Worm (Caenorhabditis elegans) whole organism, young adult: ENCODE results near the gene C25F9.9.

Experiments used
- B0035.1 ChIP-seq: sonication (generic microtip); optimal IDR thresholded peaks from 2 replicates; lab custom pipeline; 2016; ENCODE audit warnings: missing genetic modification characterization, mild to moderate bottlenecking, missing compliant biosample characterization, missing genotype, missing genetic modification reagents
- B0336.3 ChIP-seq: fragments of 200-800 bp; sonication (Bioruptor generic); IDR thresholded peaks from 2 replicates; pipeline ENCODE4 v1.3.6; 2022; ENCODE audit warnings: missing genetic modification characterization, missing compliant biosample characterization
- C17E4.6 ChIP-seq: fragments of 200-800 bp; sonication (Bioruptor generic); IDR thresholded peaks from 2 replicates; pipeline ENCODE4 v1.3.6; 2022; ENCODE audit warnings: missing genetic modification reagents, missing genetic modification characterization, missing compliant biosample characterization
- F37B4.10 ChIP-seq: fragments of 200-800 bp; sonication (Bioruptor generic); IDR thresholded peaks from 2 replicates; pipeline ENCODE4 v1.3.6; 2022; ENCODE audit warnings: missing genetic modification characterization, missing compliant biosample characterization
- F52B5.7 ChIP-seq: sonication (generic microtip); optimal IDR thresholded peaks from 2 replicates; lab custom pipeline; 2016; ENCODE audit warnings: mild to moderate bottlenecking, missing genetic modification characterization, missing compliant biosample characterization
- K12H6.12 ChIP-seq: fragments of 200-800 bp; sonication (Bioruptor generic); optimal IDR thresholded peaks from 2 replicates; lab custom pipeline; 2018; ENCODE audit warnings: mild to moderate bottlenecking, missing genetic modification characterization, missing compliant biosample characterization
- T26A5.8 ChIP-seq: sonication (generic microtip); optimal IDR thresholded peaks from 2 replicates; lab custom pipeline; 2016; ENCODE audit warnings: missing genetic modification characterization, missing compliant biosample characterization
- Y95B8A.8 ChIP-seq: fragments of 200-800 bp; sonication (Bioruptor generic); IDR thresholded peaks from 2 replicates; pipeline ENCODE4 v1.3.6; 2022; ENCODE audit warnings: missing genetic modification reagents, missing genetic modification characterization, missing compliant biosample characterization
- ama-1 ChIP-seq, 3 experiments: fragments of 150-350 bp in 1 of 3; sonication (generic microtip) in 2 of 3; optimal IDR thresholded peaks; 2 replicates each; lab custom pipeline; 2014 to 2018; ENCODE audit warnings: missing biosample characterization in 2 of 3, missing genetic modification characterization in 2 of 3, missing genetic modification reagents in 2 of 3
- aptf-2 ChIP-seq: fragments of 200-800 bp; sonication (Bioruptor generic); conservative IDR thresholded peaks from 2 replicates; pipeline ENCODE4 v1.3.6; 2022; ENCODE audit warnings: missing genetic modification reagents, missing genetic modification characterization, missing compliant biosample characterization
- atf-7 ChIP-seq: sonication (generic microtip); optimal IDR thresholded peaks from 2 replicates; lab custom pipeline; 2017; ENCODE audit warnings: mild to moderate bottlenecking, missing genetic modification characterization, missing compliant biosample characterization
- athp-1 ChIP-seq: sonication (generic microtip); optimal IDR thresholded peaks from 2 replicates; lab custom pipeline; 2017; ENCODE audit warnings: mild to moderate bottlenecking, missing genetic modification characterization, missing compliant biosample characterization
- attf-5 ChIP-seq: fragments of 200-800 bp; sonication (Bioruptor generic); optimal IDR thresholded peaks from 2 replicates; lab custom pipeline; 2018; ENCODE audit warnings: mild to moderate bottlenecking, missing genetic modification characterization, missing compliant biosample characterization
- attf-6 ChIP-seq: fragments of 200-800 bp; sonication (Bioruptor generic); IDR thresholded peaks from 2 replicates; pipeline ENCODE4 v1.3.6; 2022; ENCODE audit warnings: missing genetic modification reagents, missing genetic modification characterization, missing compliant biosample characterization
- ccch-3 ChIP-seq: fragments of 200-800 bp; sonication (Bioruptor generic); optimal IDR thresholded peaks from 2 replicates; lab custom pipeline; 2018; ENCODE audit warnings: mild to moderate bottlenecking, missing genetic modification characterization, missing compliant biosample characterization
- cebp-2 ChIP-seq: fragments of 200-800 bp; sonication (Bioruptor generic); IDR thresholded peaks from 2 replicates; pipeline ENCODE4 v1.3.6; 2022; ENCODE audit warnings: missing genetic modification characterization, missing compliant biosample characterization
- ceh-100 ChIP-seq: fragments of 200-800 bp; sonication (Bioruptor generic); IDR thresholded peaks from 2 replicates; pipeline ENCODE4 v1.3.6; 2022; ENCODE audit warnings: missing genetic modification reagents, missing genetic modification characterization, missing compliant biosample characterization
- ceh-40 ChIP-seq: fragments of 200-800 bp; sonication (Bioruptor generic); IDR thresholded peaks from 2 replicates; pipeline ENCODE4 v1.3.6; 2022; ENCODE audit warnings: missing genetic modification characterization, missing compliant biosample characterization
- dox-1 ChIP-seq: fragments of 200-800 bp; sonication (Bioruptor generic); IDR thresholded peaks from 2 replicates; pipeline ENCODE4 v1.3.6; 2022; ENCODE audit warnings: missing genetic modification reagents, missing genetic modification characterization, missing compliant biosample characterization
- dpff-1 ChIP-seq: sonication (generic microtip); optimal IDR thresholded peaks from 2 replicates; lab custom pipeline; 2017; ENCODE audit warnings: mild to moderate bottlenecking, missing genetic modification characterization, missing compliant biosample characterization
- efl-1 ChIP-seq: fragments of 150-350 bp; optimal IDR thresholded peaks from 2 replicates; lab custom pipeline; 2014; ENCODE audit warnings: missing biosample characterization, missing genetic modification reagents, missing genetic modification characterization
- egl-44 ChIP-seq: fragments of 200-800 bp; sonication (Bioruptor generic); IDR thresholded peaks from 2 replicates; pipeline ENCODE4 v1.3.6; 2022; ENCODE audit warnings: missing genetic modification reagents, missing genetic modification characterization, missing compliant biosample characterization
- ekl-4 ChIP-seq: fragments of 200-800 bp; sonication (Bioruptor generic); IDR thresholded peaks from 2 replicates; pipeline ENCODE4 v1.3.6; 2022; ENCODE audit warnings: missing genetic modification reagents, missing genetic modification characterization, missing compliant biosample characterization
- ets-4 ChIP-seq: fragments of 200-800 bp; sonication (Bioruptor generic); optimal IDR thresholded peaks from 2 replicates; lab custom pipeline; 2018; ENCODE audit warnings: mild to moderate bottlenecking, missing genetic modification characterization, missing compliant biosample characterization
- fkh-3 ChIP-seq: sonication (generic microtip); optimal IDR thresholded peaks from 2 replicates; lab custom pipeline; 2016; ENCODE audit warnings: mild to moderate bottlenecking, missing genetic modification characterization, missing compliant biosample characterization
- him-1 ChIP-seq: sonication (generic microtip); optimal IDR thresholded peaks from 2 replicates; lab custom pipeline; 2016; ENCODE audit warnings: missing genotype, missing genetic modification reagents, missing genetic modification characterization, missing compliant biosample characterization
- hmg-20 ChIP-seq: fragments of 200-800 bp; sonication (Bioruptor generic); IDR thresholded peaks from 2 replicates; pipeline ENCODE4 v1.3.6; 2022; ENCODE audit warnings: missing genetic modification reagents, missing genetic modification characterization, missing compliant biosample characterization
- hrde-1 ChIP-seq: sonication (generic microtip); optimal IDR thresholded peaks from 2 replicates; lab custom pipeline; 2016; ENCODE audit warnings: missing genetic modification characterization, mild to moderate bottlenecking, missing compliant biosample characterization, moderate library complexity, missing genotype, missing genetic modification reagents, borderline replicate concordance
- let-526 ChIP-seq: fragments of 200-800 bp; sonication (Bioruptor generic); IDR thresholded peaks from 2 replicates; pipeline ENCODE4 v1.3.6; 2022; ENCODE audit warnings: missing genetic modification reagents, missing genetic modification characterization, missing compliant biosample characterization
- lin-26 ChIP-seq: fragments of 200-800 bp; sonication (Bioruptor generic); IDR thresholded peaks from 2 replicates; pipeline ENCODE4 v1.3.6; 2022; ENCODE audit warnings: missing genetic modification reagents, missing genetic modification characterization, missing compliant biosample characterization
- lin-40 ChIP-seq: sonication (generic microtip); optimal IDR thresholded peaks from 2 replicates; lab custom pipeline; 2016; ENCODE audit warnings: missing genetic modification characterization, mild to moderate bottlenecking, missing compliant biosample characterization, missing genotype, missing genetic modification reagents
- madf-6 ChIP-seq: fragments of 200-800 bp; sonication (Bioruptor generic); IDR thresholded peaks from 2 replicates; pipeline ENCODE4 v1.3.6; 2022; ENCODE audit warnings: missing genetic modification reagents, missing genetic modification characterization, missing compliant biosample characterization
- mcd-1 ChIP-seq: fragments of 200-800 bp; sonication (Bioruptor generic); IDR thresholded peaks from 2 replicates; pipeline ENCODE4 v1.3.6; 2022; ENCODE audit warnings: missing genetic modification reagents, missing genetic modification characterization, missing compliant biosample characterization
- mes-4 ChIP-seq: sonication (generic microtip); optimal IDR thresholded peaks from 2 replicates; lab custom pipeline; 2016; ENCODE audit warnings: missing genotype, missing genetic modification characterization, missing compliant biosample characterization
- mxl-1 ChIP-seq: sonication (generic microtip); optimal IDR thresholded peaks from 2 replicates; lab custom pipeline; 2016; ENCODE audit warnings: missing genetic modification characterization, missing compliant biosample characterization
- nhr-120 ChIP-seq: fragments of 200-800 bp; sonication (Bioruptor generic); IDR thresholded peaks from 2 replicates; pipeline ENCODE4 v1.3.6; 2022; ENCODE audit warnings: missing genetic modification characterization, missing compliant biosample characterization
- nhr-80 ChIP-seq: sonication (generic microtip); optimal IDR thresholded peaks from 2 replicates; lab custom pipeline; 2016; ENCODE audit warnings: missing genetic modification characterization, missing compliant biosample characterization
- rcor-1 ChIP-seq: fragments of 200-800 bp; sonication (Bioruptor generic); IDR thresholded peaks from 2 replicates; pipeline ENCODE4 v1.3.6; 2022; ENCODE audit warnings: missing genetic modification reagents, missing genetic modification characterization, missing compliant biosample characterization
- rpc-1 ChIP-seq, 2 experiments: fragments of 150-350 bp in 1 of 2; sonication (generic microtip) in 1 of 2; optimal IDR thresholded peaks; 2 replicates each; lab custom pipeline; 2014 to 2018; ENCODE audit warnings: missing biosample characterization in 1 of 2, missing genetic modification characterization in 1 of 2, missing genetic modification reagents in 1 of 2, missing genotype in 1 of 2
- sea-2 ChIP-seq: fragments of 200-800 bp; sonication (Bioruptor generic); IDR thresholded peaks from 2 replicates; pipeline ENCODE4 v1.3.6; 2022; ENCODE audit warnings: missing genetic modification characterization, missing compliant biosample characterization
- sptf-2 ChIP-seq: fragments of 200-800 bp; sonication (Bioruptor generic); optimal IDR thresholded peaks from 2 replicates; lab custom pipeline; 2018; ENCODE audit warnings: mild to moderate bottlenecking, missing genetic modification characterization, missing compliant biosample characterization
- unc-130 ChIP-seq: sonication (generic microtip); optimal IDR thresholded peaks from 2 replicates; lab custom pipeline; 2016; ENCODE audit warnings: missing genetic modification reagents, missing genetic modification characterization, missing compliant biosample characterization
- unc-62 ChIP-seq: fragments of 150-350 bp; optimal IDR thresholded peaks from 2 replicates; lab custom pipeline; 2014; ENCODE audit warnings: missing biosample characterization, missing genetic modification reagents, missing genetic modification characterization
- zfh-2 ChIP-seq: fragments of 200-800 bp; sonication (Bioruptor generic); conservative IDR thresholded peaks from 2 replicates; pipeline ENCODE4 v1.3.6; 2022; ENCODE audit warnings: missing genetic modification reagents, missing genetic modification characterization, missing compliant biosample characterization
- zim-3 ChIP-seq: sonication (generic microtip); optimal IDR thresholded peaks from 2 replicates; lab custom pipeline; 2017; ENCODE audit warnings: mild to moderate bottlenecking, missing genetic modification characterization, moderate library complexity, missing compliant biosample characterization
- ztf-18 ChIP-seq: sonication (generic microtip); optimal IDR thresholded peaks from 2 replicates; lab custom pipeline; 2016; ENCODE audit warnings: missing genotype, mild to moderate bottlenecking, missing genetic modification characterization, missing compliant biosample characterization
- ztf-28 ChIP-seq: fragments of 200-800 bp; sonication (Bioruptor generic); IDR thresholded peaks from 2 replicates; pipeline ENCODE4 v1.3.6; 2022; ENCODE audit warnings: missing genetic modification reagents, missing genetic modification characterization, missing compliant biosample characterization

The C25F9.9 gene

DNA sequence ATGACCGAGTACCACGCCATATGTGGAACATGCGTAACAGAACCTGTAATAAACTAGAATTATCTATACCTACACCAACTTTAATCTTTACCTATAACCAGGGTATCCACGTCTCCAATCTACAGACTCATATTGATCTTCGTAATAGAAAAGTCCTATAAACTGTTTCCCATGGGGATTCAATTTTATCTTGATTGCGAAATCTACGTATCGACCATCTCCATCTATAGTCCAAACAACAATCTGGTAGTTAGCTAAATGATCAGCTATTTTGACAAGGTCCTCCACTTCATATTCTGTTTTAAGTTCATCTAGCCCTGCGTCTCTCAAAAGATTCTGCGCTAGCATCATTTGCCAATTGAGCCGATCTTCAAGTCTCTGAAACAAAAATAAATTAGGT, 13.2 kb downstream of the C25F9.9 start:
- TF ChIP-seq fkh-3 (tag; lab: Kevin White, UChicago): no peak
- TF ChIP-seq sptf-2 (GFP tag; lab: Kevin White, UChicago): no peak
- no peak for TF ChIP-seq ama-1 (optimal IDR thresholded peaks at IDR 0.05; lab: Kevin White, UChicago)
- no peak for TF ChIP-seq ama-1 (GFP tag; optimal IDR thresholded peaks at IDR 0.05; lab: Kevin White, UChicago)
- no peak for TF ChIP-seq mes-4 (tag; lab: Kevin White, UChicago)
- no peak for TF ChIP-seq lin-26 (GFP tag; lab: Robert Waterston, UW)
- no peak for TF ChIP-seq hmg-20

DNA sequence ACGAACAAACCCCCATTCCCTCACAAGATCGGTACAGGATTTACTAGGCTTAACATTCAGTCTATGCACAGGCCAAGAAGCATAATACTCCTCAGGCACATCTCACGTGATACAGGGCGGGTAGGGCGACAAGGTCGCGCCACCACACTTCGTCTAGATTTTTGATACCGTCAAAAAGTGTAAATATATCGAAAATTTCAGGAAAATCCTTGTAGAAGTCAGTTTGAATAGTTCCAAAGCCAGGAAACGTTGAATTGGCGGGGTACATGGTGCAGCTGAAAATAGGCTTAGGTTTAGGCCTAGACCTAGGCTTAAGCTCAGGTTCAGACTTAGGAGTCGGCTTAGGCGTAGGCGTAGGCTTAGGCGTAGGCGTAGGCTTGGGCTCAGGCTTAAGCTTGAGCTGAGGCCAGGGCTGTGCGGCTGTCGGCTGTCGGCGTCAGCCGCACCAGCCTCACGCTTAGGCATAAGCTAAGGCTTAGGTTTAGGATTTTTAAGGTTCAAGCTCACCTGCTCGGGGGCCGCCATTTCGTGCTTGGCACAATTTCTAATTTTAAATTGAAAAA, 14.0 kb downstream of the C25F9.9 start:
- TF ChIP-seq madf-6 (GFP tag; lab: Robert Waterston, UW): no peak
- TF ChIP-seq C17E4.6: 0 out of 2 replicates have a peak, but pooled peaks have one; percentile 10
- TF ChIP-seq B0035.1 (tag; lab: Kevin White, UChicago): no peak
- no peak; the same call in 1 of the 2 replicates for TF ChIP-seq egl-44 (GFP tag; lab: Robert Waterston, UW)
- no peak for TF ChIP-seq K12H6.12 (tag; lab: Kevin White, UChicago)
- TF ChIP-seq Y95B8A.8 (GFP tag; lab: Robert Waterston, UW): no peak
- TF ChIP-seq dpff-1 (tag; lab: Kevin White, UChicago): no peak
- TF ChIP-seq mcd-1 (GFP tag; lab: Robert Waterston, UW): no peak; the same call in 1 of the 2 replicates
- no peak for TF ChIP-seq ztf-18 (tag; lab: Kevin White, UChicago)
- TF ChIP-seq atf-7 (tag; lab: Kevin White, UChicago): no peak
- no peak for TF ChIP-seq ets-4 (GFP tag; lab: Kevin White, UChicago)
- no peak for TF ChIP-seq B0336.3 (GFP tag; lab: Robert Waterston, UW)
- TF ChIP-seq nhr-80: no peak
- TF ChIP-seq unc-130 (GFP tag; lab: Kevin White, UChicago): no peak
- TF ChIP-seq ceh-100 (GFP tag; lab: Robert Waterston, UW): no peak
- TF ChIP-seq F37B4.10 (GFP tag; lab: Robert Waterston, UW): no peak
- TF ChIP-seq ama-1 (optimal IDR thresholded peaks at IDR 0.05; lab: Kevin White, UChicago): no peak
- TF ChIP-seq ama-1 (GFP tag; optimal IDR thresholded peaks at IDR 0.05; lab: Kevin White, UChicago): no peak
- no peak for TF ChIP-seq attf-5
- no peak for TF ChIP-seq mxl-1
- TF ChIP-seq let-526 (GFP tag; lab: Robert Waterston, UW): no peak
- TF ChIP-seq fkh-3 (tag; lab: Kevin White, UChicago): peak; percentile 24
- no peak for TF ChIP-seq nhr-120 (GFP tag; lab: Robert Waterston, UW)
- no peak for TF ChIP-seq efl-1
- TF ChIP-seq him-1 (tag; lab: Kevin White, UChicago): no peak
- no peak for TF ChIP-seq hrde-1 (tag; lab: Kevin White, UChicago)
- peak; percentile 52 for TF ChIP-seq zim-3 (tag; lab: Kevin White, UChicago)
- no peak for TF ChIP-seq ccch-3 (GFP tag; lab: Kevin White, UChicago)
- TF ChIP-seq ekl-4 (GFP tag; lab: Robert Waterston, UW): peak; percentile 46
- TF ChIP-seq attf-6: no peak
- peak; percentile 67 for TF ChIP-seq athp-1
- TF ChIP-seq T26A5.8 (tag; lab: Kevin White, UChicago): no peak
- TF ChIP-seq sea-2: peak; percentile 67; the same call in 1 of the 2 replicates
- peak; percentile 63 for TF ChIP-seq F52B5.7 (tag; lab: Kevin White, UChicago)
- TF ChIP-seq rpc-1 (optimal IDR thresholded peaks at IDR 0.05; lab: Kevin White, UChicago): no peak
- TF ChIP-seq rpc-1 (tag; optimal IDR thresholded peaks at IDR 0.05; lab: Kevin White, UChicago): no peak
- no peak; the same call in 1 of the 2 replicates for TF ChIP-seq zfh-2
- no peak for TF ChIP-seq rcor-1 (GFP tag; lab: Robert Waterston, UW)
- no peak for TF ChIP-seq ceh-40 (GFP tag; lab: Robert Waterston, UW)
- no peak for TF ChIP-seq cebp-2 (GFP tag; lab: Robert Waterston, UW)
- no peak for TF ChIP-seq unc-62 (GFP tag; lab: Kevin White, UChicago)
- no peak for TF ChIP-seq ztf-28 (GFP tag; lab: Robert Waterston, UW)
- no peak for TF ChIP-seq lin-40
- TF ChIP-seq dox-1 (GFP tag; lab: Robert Waterston, UW): 0 out of 2 replicates have a peak, but pooled peaks have one; percentile 39
- no peak for TF ChIP-seq aptf-2
